Fruit fly (Drosophila melanogaster) whole organism, pupa: Measurements from ENCODE around the gene RIOK1.

Experiments used
- CG12605 ChIP-seq: fragments of 200-800 bp; sonication (Bioruptor generic); IDR thresholded peaks from 2 replicates; pipeline ENCODE4 v1.3.6; 2022; ENCODE audit warnings: missing biosample characterization, missing genetic modification characterization
- CG13204 ChIP-seq: fragments of 200-800 bp; sonication (Bioruptor generic); optimal IDR thresholded peaks from 2 replicates; lab custom pipeline; 2018; ENCODE audit warnings: missing biosample characterization, mild to moderate bottlenecking, missing genetic modification characterization, moderate library complexity
- CG14655 ChIP-seq: fragments of 200-800 bp; sonication (Bioruptor generic); optimal IDR thresholded peaks from 3 replicates; lab custom pipeline; 2017; ENCODE audit warnings: mild to moderate bottlenecking, missing biosample characterization, missing genetic modification reagents, missing genetic modification characterization
- CG15710 ChIP-seq: fragments of 200-800 bp; sonication (Bioruptor generic); optimal IDR thresholded peaks from 2 replicates; lab custom pipeline; 2018; ENCODE audit warnings: missing biosample characterization, mild to moderate bottlenecking, missing genetic modification characterization, moderate library complexity
- CG17806 ChIP-seq: fragments of 200-800 bp; sonication (Bioruptor generic); optimal IDR thresholded peaks from 2 replicates; lab custom pipeline; 2018; ENCODE audit warnings: missing biosample characterization, mild to moderate bottlenecking, missing genetic modification characterization, moderate library complexity
- CG32121 ChIP-seq: fragments of 200-800 bp; sonication (Bioruptor generic); IDR thresholded peaks from 2 replicates; pipeline ENCODE4 v1.3.6; 2022; ENCODE audit warnings: missing biosample characterization, missing genetic modification characterization
- CG34367 ChIP-seq: fragments of 200-800 bp; sonication (Bioruptor generic); optimal IDR thresholded peaks from 2 replicates; lab custom pipeline; 2018; ENCODE audit warnings: missing biosample characterization, mild to moderate bottlenecking, missing genetic modification characterization
- CG4496 ChIP-seq: fragments of 200-800 bp; sonication (Bioruptor generic); IDR thresholded peaks from 3 replicates; pipeline ENCODE4 v1.3.6; 2022; ENCODE audit warnings: missing biosample characterization, missing genetic modification characterization
- CG8159 ChIP-seq: fragments of 200-800 bp; sonication (Bioruptor generic); optimal IDR thresholded peaks from 3 replicates; lab custom pipeline; 2018; ENCODE audit warnings: missing biosample characterization, mild to moderate bottlenecking, missing genetic modification characterization, moderate library complexity
- CG9948 ChIP-seq: fragments of 200-800 bp; sonication (Bioruptor generic); optimal IDR thresholded peaks from 2 replicates; lab custom pipeline; 2018; ENCODE audit warnings: missing biosample characterization, mild to moderate bottlenecking, missing genetic modification characterization, moderate library complexity
- EcR ChIP-seq: fragments of 200-800 bp; sonication (Bioruptor generic); optimal IDR thresholded peaks from 3 replicates; lab custom pipeline; 2019; ENCODE audit warnings: missing biosample characterization, missing genetic modification characterization, mild to moderate bottlenecking, moderate library complexity, missing genetic modification reagents
- Pif1A ChIP-seq: fragments of 200-800 bp; sonication (Bioruptor generic); optimal IDR thresholded peaks from 3 replicates; lab custom pipeline; 2016; ENCODE audit warnings: missing biosample characterization, missing genetic modification characterization
- Pif1B ChIP-seq: fragments of 200-800 bp; sonication (Bioruptor generic); optimal IDR thresholded peaks from 3 replicates; lab custom pipeline; 2016; ENCODE audit warnings: missing biosample characterization, missing genetic modification characterization
- Snoo ChIP-seq: fragments of 200-800 bp; sonication (Bioruptor generic); optimal IDR thresholded peaks from 3 replicates; lab custom pipeline; 2017; ENCODE audit warnings: missing biosample characterization, mild to moderate bottlenecking, missing genetic modification characterization, inconsistent platforms
- fd96Ca ChIP-seq: fragments of 200-800 bp; sonication (Bioruptor generic); IDR thresholded peaks from 3 replicates; pipeline ENCODE4 v1.3.6; 2022; ENCODE audit warnings: missing biosample characterization, missing genetic modification characterization

Gene RIOK1

DNA sequence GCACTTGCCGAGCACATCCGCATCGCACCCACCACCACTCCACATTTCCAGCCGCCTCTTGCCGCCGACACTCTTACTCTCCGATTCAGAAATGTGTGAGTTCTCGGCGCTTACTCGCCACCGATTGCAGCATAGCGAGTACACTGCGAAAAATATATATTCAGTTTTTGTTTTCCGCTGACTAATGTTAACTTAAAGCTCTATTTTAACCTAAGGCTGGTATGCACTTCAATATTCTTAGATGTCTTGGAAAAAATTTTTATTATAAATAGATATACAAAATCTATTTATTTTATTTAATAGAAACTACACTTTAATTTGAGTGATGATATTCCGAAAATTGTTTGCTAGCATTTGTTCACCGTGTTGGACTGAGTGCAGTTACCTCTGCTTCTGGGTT is 49.0 kb downstream of the RIOK1 start:
- TF ChIP-seq CG9948 (tag; lab: Kevin White, UChicago) (peak; percentile 38), CG34367 (tag; lab: Kevin White, UChicago) (peak; percentile 18), Pif1A (no peak), CG8159 (tag; lab: Kevin White, UChicago) (peak; percentile 52), Snoo (peak; percentile 22), fd96Ca (GFP tag; lab: Robert Waterston, UW) (no peak), CG13204 (GFP tag; lab: Kevin White, UChicago) (peak; percentile 29), CG15710 (tag; lab: Kevin White, UChicago) (peak; percentile 61), Pif1B (GFP tag; lab: Kevin White, UChicago) (peak; percentile 2), CG4496 (0 out of 3 replicates have a peak, but pooled peaks have one; percentile 22), CG14655 (GFP tag; lab: Kevin White, UChicago) (peak; percentile 18), CG12605 (GFP tag; lab: Robert Waterston, UW) (no peak), CG17806 (tag; lab: Kevin White, UChicago) (peak; percentile 34), EcR (peak; percentile 52)

- TF ChIP-seq CG34367 (tag; lab: Kevin White, UChicago), result no peak
- no peak for TF ChIP-seq CG32121 (GFP tag; lab: Robert Waterston, UW)
- TF ChIP-seq CG13204 (GFP tag; lab: Kevin White, UChicago), result peak; percentile 14
- TF ChIP-seq, all 21 proteins: peak for 1
Observed at dm6 chr3L:11596585-11597252, 51.6 kb downstream of the RIOK1 start, which contains the start of gene CG7368. TSS of gene CG7368 (plus strand) at chr3L:11597202.
